Fruit fly (Drosophila melanogaster): ENCODE results near the gene MFS10.
A peak's percentile ranks its signal among the peaks of the same experiment; 100 is the strongest.

MFS10 gene

DNA sequence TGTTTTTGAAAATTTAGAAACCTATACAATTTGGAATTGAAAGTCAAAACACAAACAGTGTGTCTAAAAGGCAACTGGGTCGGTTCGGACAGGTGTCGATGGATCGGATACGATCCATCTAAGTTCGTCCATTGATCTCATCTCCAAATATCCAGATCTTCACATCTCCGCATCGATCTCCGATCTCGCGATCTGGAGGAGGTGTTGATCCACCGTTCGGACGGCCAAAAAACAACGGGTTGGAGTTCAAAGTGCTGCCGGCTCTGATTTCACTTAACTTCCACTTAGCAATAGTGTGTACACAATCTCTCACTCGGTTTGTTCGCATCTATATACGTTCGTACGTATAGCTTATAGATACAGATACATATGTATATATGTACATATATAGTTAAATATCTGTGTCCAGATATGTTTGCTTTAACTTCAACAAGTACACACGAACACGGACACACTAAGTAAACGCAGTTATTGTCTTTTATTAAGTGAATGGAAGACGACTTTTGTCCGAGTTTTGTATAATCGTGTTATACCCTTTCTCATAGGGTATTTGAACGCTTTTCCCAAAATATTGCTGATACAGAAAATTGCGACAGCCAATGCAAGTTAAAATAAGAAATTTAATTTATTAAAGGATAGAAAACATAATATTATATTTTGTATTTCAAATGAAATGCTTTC lies 20.5 kb upstream of the MFS10 start, which contains the start of gene Fer3HCH (continued):
- TF ChIP-seq ara (GFP tag; IDR thresholded peaks at IDR 0.05) (no peak), CG15696 (tag; optimal IDR thresholded peaks at IDR 0.05) (peak; percentile 50), CG16779 (GFP tag; IDR thresholded peaks at IDR 0.05) (no peak), sqz (GFP tag; optimal IDR thresholded peaks at IDR 0.05) (no peak), Rfx (GFP tag; IDR thresholded peaks at IDR 0.05) (no peak; the same call in 1 of the 2 replicates), CG4820 (GFP tag; optimal IDR thresholded peaks at IDR 0.05) (no peak), gfzf (GFP tag; optimal IDR thresholded peaks at IDR 0.05) (no peak), ato (GFP tag; IDR thresholded peaks at IDR 0.05; ENCODE audit: partially characterized antibody) (no peak), nerfin-2 (GFP tag; IDR thresholded peaks at IDR 0.05; ENCODE audit: partially characterized antibody) (no peak), Xrp1 (GFP tag; IDR thresholded peaks at IDR 0.05) (peak; percentile 25; the same call in 1 of the 2 replicates), ham (GFP tag; IDR thresholded peaks at IDR 0.05) (no peak), CG9932 (GFP tag; IDR thresholded peaks at IDR 0.05) (0 out of 2 replicates have a peak, but pooled peaks have one; percentile 13), ranshi (GFP tag; IDR thresholded peaks at IDR 0.05) (no peak), Gsc (GFP tag; IDR thresholded peaks at IDR 0.05) (no peak), CG2712 (tag; optimal IDR thresholded peaks at IDR 0.05) (no peak), pnt (GFP tag; optimal IDR thresholded peaks at IDR 0.05) (no peak), her (GFP tag; optimal IDR thresholded peaks at IDR 0.05) (no peak), CG7357 (GFP tag; IDR thresholded peaks at IDR 0.05) (no peak), CG11560 (tag; IDR thresholded peaks at IDR 0.05) (no peak), sim (GFP tag; IDR thresholded peaks at IDR 0.05) (no peak), gcm (GFP tag; optimal IDR thresholded peaks at IDR 0.05) (no peak), sc (optimal IDR thresholded peaks at IDR 0.05) (no peak), sc (GFP tag; optimal IDR thresholded peaks at IDR 0.05) (no peak), Fer2 (tag; optimal IDR thresholded peaks at IDR 0.05) (no peak), nom (GFP tag; optimal IDR thresholded peaks at IDR 0.05) (peak; percentile 43), CG3838 (GFP tag; optimal IDR thresholded peaks at IDR 0.05) (no peak), NK7.1 (GFP tag; optimal IDR thresholded peaks at IDR 0.05) (no peak), tll (GFP tag; optimal IDR thresholded peaks at IDR 0.05) (no peak), peb (GFP tag; IDR thresholded peaks at IDR 0.05) (no peak), CG18476 (GFP tag; optimal IDR thresholded peaks at IDR 0.05) (no peak), Dll (GFP tag; IDR thresholded peaks at IDR 0.05; ENCODE audit: partially characterized antibody) (no peak), zen (tag; optimal IDR thresholded peaks at IDR 0.05) (no peak), CG1233 (GFP tag; optimal IDR thresholded peaks at IDR 0.05) (no peak), cato (GFP tag; optimal IDR thresholded peaks at IDR 0.05; ENCODE audit: borderline replicate concordance) (no peak), MESR4 (GFP tag; optimal IDR thresholded peaks at IDR 0.05) (no peak), rib (GFP tag; IDR thresholded peaks at IDR 0.05) (no peak), CG5180 (GFP tag; optimal IDR thresholded peaks at IDR 0.05) (peak; percentile 27), CG15011 (GFP tag; optimal IDR thresholded peaks at IDR 0.05) (no peak), tna (GFP tag; IDR thresholded peaks at IDR 0.05; ENCODE audit: partially characterized antibody) (no peak), Neu2 (GFP tag; optimal IDR thresholded peaks at IDR 0.05; ENCODE audit: borderline replicate concordance) (no peak), CG17568 (GFP tag; optimal IDR thresholded peaks at IDR 0.05) (peak; percentile 25), vvl (GFP tag; IDR thresholded peaks at IDR 0.05) (no peak), CG17829 (tag; optimal IDR thresholded peaks at IDR 0.05) (no peak), nerfin-1 (tag; optimal IDR thresholded peaks at IDR 0.05) (peak; percentile 7), hkb (optimal IDR thresholded peaks at IDR 0.05) (no peak), hkb (GFP tag; IDR thresholded peaks at IDR 0.05) (0 out of 2 replicates have a peak, but pooled peaks have one; percentile 10), mirr (GFP tag; optimal IDR thresholded peaks at IDR 0.05) (peak; percentile 33), gsb (GFP tag; IDR thresholded peaks at IDR 0.05) (no peak), kay (GFP tag; optimal IDR thresholded peaks at IDR 0.05) (no peak), CrebB (tag; optimal IDR thresholded peaks at IDR 0.05) (no peak)

Data from whole organism, embryonic.